Worm (Caenorhabditis elegans): ENCODE measurements around the gene T04C12.9.

T04C12.9 gene

ce11 chrV:11061887-11062286, 1.1 kb downstream of the T04C12.9 start (continued):
- TF ChIP-seq ceh-63 (GFP tag; optimal IDR thresholded peaks at IDR 0.05) (no peak), irx-1 (tag; optimal IDR thresholded peaks at IDR 0.05) (no peak), fkh-8 (tag; optimal IDR thresholded peaks at IDR 0.05) (no peak), lin-35 (GFP tag; optimal IDR thresholded peaks at IDR 0.05) (peak in 1 of 2 experiments; percentile 15), rnt-1 (tag; optimal IDR thresholded peaks at IDR 0.05) (no peak), unc-130 (tag; optimal IDR thresholded peaks at IDR 0.05) (no peak), tlp-1 (tag; optimal IDR thresholded peaks at IDR 0.05) (no peak), F16B12.6 (tag; optimal IDR thresholded peaks at IDR 0.05) (no peak), C04F5.9 (tag; optimal IDR thresholded peaks at IDR 0.05) (no peak), grh-1 (GFP tag; IDR thresholded peaks at IDR 0.05) (no peak), blmp-1 (tag; optimal IDR thresholded peaks at IDR 0.05) (peak; percentile 90), lin-39 (tag; optimal IDR thresholded peaks at IDR 0.05) (no peak), sox-4 (tag; optimal IDR thresholded peaks at IDR 0.05) (no peak), aha-1 (tag; optimal IDR thresholded peaks at IDR 0.05) (no peak), snpc-4 (tag; optimal IDR thresholded peaks at IDR 0.05) (no peak), nhr-237 (tag; optimal IDR thresholded peaks at IDR 0.05) (no peak), aly-2 (tag; optimal IDR thresholded peaks at IDR 0.05) (no peak), ceh-82 (tag; optimal IDR thresholded peaks at IDR 0.05) (no peak), ceh-8 (GFP tag; optimal IDR thresholded peaks at IDR 0.05) (no peak), C16A3.4 (tag; optimal IDR thresholded peaks at IDR 0.05) (no peak), ama-1 (optimal IDR thresholded peaks at IDR 0.05) (no peak), nhr-28 (tag; optimal IDR thresholded peaks at IDR 0.05) (no peak), ztf-11 (tag; optimal IDR thresholded peaks at IDR 0.05) (no peak), fkh-4 (tag; optimal IDR thresholded peaks at IDR 0.05; ENCODE audit: borderline replicate concordance) (no peak), nhr-84 (tag; optimal IDR thresholded peaks at IDR 0.05) (no peak), skn-1 (tag; optimal IDR thresholded peaks at IDR 0.05) (no peak), pag-3 (tag; optimal IDR thresholded peaks at IDR 0.05; ENCODE audit: borderline replicate concordance, insufficient read depth) (no peak), hpl-2 (GFP tag; optimal IDR thresholded peaks at IDR 0.05) (no peak)

DNA sequence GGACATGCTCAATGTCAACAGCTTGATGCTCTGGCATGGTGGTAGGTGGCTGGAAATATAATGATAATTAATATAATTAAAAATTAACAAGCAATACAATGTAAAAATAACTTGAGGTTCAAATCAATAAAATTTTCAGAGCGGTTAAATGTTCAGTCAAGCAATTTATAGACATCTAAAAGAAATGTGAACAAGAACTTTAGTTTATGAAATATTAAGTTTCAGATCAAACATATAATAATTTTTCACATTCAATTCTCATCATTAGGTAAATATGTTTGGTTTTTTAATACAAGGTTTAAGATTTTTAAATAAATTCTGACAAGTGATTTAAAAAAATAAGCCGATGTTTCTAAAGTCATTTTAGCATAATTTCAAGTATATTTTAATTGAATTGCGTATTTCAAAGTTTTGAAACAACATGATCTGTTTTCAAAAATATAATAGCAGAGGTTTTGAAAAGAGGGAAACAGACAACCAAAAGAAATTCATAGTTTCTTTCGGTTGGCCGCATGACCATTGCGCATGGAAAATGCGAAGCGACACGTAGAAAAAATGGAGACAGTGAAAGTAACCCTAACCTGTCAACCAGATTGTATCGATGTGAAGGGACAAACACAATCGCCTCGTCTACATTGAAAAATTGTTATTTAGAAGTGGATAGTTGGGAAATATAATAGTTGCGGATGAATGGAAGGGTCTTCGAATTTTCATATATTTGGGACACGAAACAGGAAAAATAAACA, 2.6 kb downstream of the T04C12.9 start, which contains the start of gene T04C12.11:
Gene T04C12.11, minus strand, starts transcription at position 51 of the 746 bp plus-strand sequence.
- no peak for TF ChIP-seq zag-1 (tag; optimal IDR thresholded peaks at IDR 0.05)
- TF ChIP-seq unc-86 (tag; optimal IDR thresholded peaks at IDR 0.05) = no peak
- no peak for TF ChIP-seq lir-3 (tag; optimal IDR thresholded peaks at IDR 0.05; ENCODE audit: poor library complexity)
- no peak for TF ChIP-seq ztf-4 (tag; optimal IDR thresholded peaks at IDR 0.05)
- no peak for TF ChIP-seq sptf-1 (tag; optimal IDR thresholded peaks at IDR 0.05)
- no peak for TF ChIP-seq nhr-76 (tag; optimal IDR thresholded peaks at IDR 0.05)
- TF ChIP-seq aha-1 (tag; optimal IDR thresholded peaks at IDR 0.05) = no peak
- no peak for TF ChIP-seq nhr-237 (tag; optimal IDR thresholded peaks at IDR 0.05)
- no peak for TF ChIP-seq C04F5.9 (tag; optimal IDR thresholded peaks at IDR 0.05)
- TF ChIP-seq grh-1 (GFP tag; IDR thresholded peaks at IDR 0.05) = no peak
- TF ChIP-seq snu-23 (GFP tag; optimal IDR thresholded peaks at IDR 0.05) = peak; percentile 65
- TF ChIP-seq nhr-28 (tag; optimal IDR thresholded peaks at IDR 0.05) = no peak
- no peak for TF ChIP-seq ama-1 (optimal IDR thresholded peaks at IDR 0.05)
- peak; percentile 72 for TF ChIP-seq lin-14 (GFP tag; optimal IDR thresholded peaks at IDR 0.05)
- no peak for TF ChIP-seq ceh-90 (tag; optimal IDR thresholded peaks at IDR 0.05)
- no peak for TF ChIP-seq nhr-47 (tag; optimal IDR thresholded peaks at IDR 0.05)
- no peak for TF ChIP-seq tlp-1 (tag; optimal IDR thresholded peaks at IDR 0.05)
- TF ChIP-seq irx-1 (tag; optimal IDR thresholded peaks at IDR 0.05) = no peak
- no peak for TF ChIP-seq zip-4 (GFP tag; optimal IDR thresholded peaks at IDR 0.05)
- TF ChIP-seq C16A3.4 (tag; optimal IDR thresholded peaks at IDR 0.05) = peak; percentile 8
- TF ChIP-seq isw-1 (GFP tag; IDR thresholded peaks at IDR 0.05) = no peak
- no peak for TF ChIP-seq snpc-4 (tag; optimal IDR thresholded peaks at IDR 0.05)
- no peak for TF ChIP-seq dsc-1 (tag; optimal IDR thresholded peaks at IDR 0.05)
- TF ChIP-seq nhr-12 (tag; optimal IDR thresholded peaks at IDR 0.05) = no peak
- TF ChIP-seq nhr-84 (tag; optimal IDR thresholded peaks at IDR 0.05) = no peak
- TF ChIP-seq Y116A8C.19 (tag; optimal IDR thresholded peaks at IDR 0.05; ENCODE audit: borderline replicate concordance) = no peak
- no peak for TF ChIP-seq fkh-8 (tag; optimal IDR thresholded peaks at IDR 0.05)
- peak; percentile 32 for TF ChIP-seq nhr-71 (tag; optimal IDR thresholded peaks at IDR 0.05)
- TF ChIP-seq rnt-1 (tag; optimal IDR thresholded peaks at IDR 0.05) = no peak
- TF ChIP-seq fkh-4 (tag; optimal IDR thresholded peaks at IDR 0.05; ENCODE audit: borderline replicate concordance) = no peak
- no peak for TF ChIP-seq swsn-7 (tag; optimal IDR thresholded peaks at IDR 0.05)
- TF ChIP-seq mdl-1 (tag; optimal IDR thresholded peaks at IDR 0.05) = peak in 1 of 2 experiments; percentile 43
- no peak for TF ChIP-seq tbx-2 (tag; optimal IDR thresholded peaks at IDR 0.05)
- TF ChIP-seq elt-2 (tag; optimal IDR thresholded peaks at IDR 0.05) = no peak
- TF ChIP-seq ztf-11 (tag; optimal IDR thresholded peaks at IDR 0.05) = no peak
- TF ChIP-seq alr-1 (tag; optimal IDR thresholded peaks at IDR 0.05; ENCODE audit: borderline replicate concordance) = no peak

Measured in whole organism, L1 larva.